Fruit fly (Drosophila melanogaster) S2 (cell line): Measurements from ENCODE around the gene VhaM9.7-c.

Experiments used
- CG8478 ChIP-seq: fragments of >200 bp; optimal IDR thresholded peaks from 2 replicates; lab custom pipeline; 2018
- CTCF ChIP-seq, 2 experiments: fragments of >200 bp; optimal IDR thresholded peaks; 2 replicates each; lab custom pipeline; 2018

dm6 chr3L:4232227-4232626 is 45.6 kb upstream of the VhaM9.7-c start:
- TF ChIP-seq CG8478 (lab: Kevin White, UChicago) (no peak), CTCF (optimal IDR thresholded peaks at IDR 0.05; lab: Kevin White, UChicago) (no peak)
